Fruit fly (Drosophila melanogaster): ENCODE results near the gene CG13693.
A peak's percentile ranks its signal among the peaks of the same experiment; 100 is the strongest.

The CG13693 gene

DNA sequence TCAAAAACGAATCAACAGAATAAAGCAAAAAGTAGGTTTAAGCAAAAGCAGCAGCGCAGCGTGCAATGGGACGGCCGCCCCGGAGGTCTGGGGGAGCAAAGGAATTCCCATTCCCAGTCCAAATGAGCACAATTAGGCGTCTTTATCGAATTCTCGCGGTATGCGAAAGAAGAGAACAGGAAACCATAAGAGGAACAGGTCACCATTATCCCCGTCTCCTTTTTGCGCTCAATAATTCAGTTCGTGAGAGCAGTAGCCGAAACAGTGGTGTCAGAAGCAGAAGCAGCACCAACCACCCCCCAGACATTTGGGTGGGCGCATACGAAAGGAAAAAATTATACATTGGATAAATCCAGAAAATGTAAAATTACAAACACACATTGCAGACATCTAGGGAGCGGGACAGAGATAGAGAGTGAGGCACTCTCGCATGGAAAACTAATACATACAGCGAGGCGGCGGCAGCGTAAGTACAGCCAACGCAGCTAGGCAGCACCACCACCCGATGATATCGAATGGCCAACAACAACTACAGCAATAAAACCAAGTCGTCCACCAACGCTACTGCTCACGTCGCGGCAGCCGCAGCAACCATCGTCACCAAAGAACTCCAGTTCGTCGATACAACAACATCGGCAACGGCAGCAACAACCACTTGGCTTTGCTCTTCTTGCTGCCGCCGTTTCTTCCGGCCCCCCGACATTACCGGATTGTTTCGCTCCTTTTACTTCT is 8.3 kb upstream of the CG13693 start:
- no peak for TF ChIP-seq sage (GFP tag; optimal IDR thresholded peaks at IDR 0.05)
- no peak for TF ChIP-seq sv (GFP tag; optimal IDR thresholded peaks at IDR 0.05)
- no peak for TF ChIP-seq Mio (GFP tag; optimal IDR thresholded peaks at IDR 0.05)
- TF ChIP-seq psq (GFP tag; optimal IDR thresholded peaks at IDR 0.05): peak; percentile 17
- no peak for TF ChIP-seq Sp1 (GFP tag; optimal IDR thresholded peaks at IDR 0.05)

- no peak for TF ChIP-seq Hr78 (GFP tag; optimal IDR thresholded peaks at IDR 0.05)
- TF ChIP-seq usp (GFP tag; optimal IDR thresholded peaks at IDR 0.05): no peak
- TF ChIP-seq OdsH (GFP tag; optimal IDR thresholded peaks at IDR 0.05): peak; percentile 84
- TF ChIP-seq pan (optimal IDR thresholded peaks at IDR 0.05): no peak
- TF ChIP-seq Myc (optimal IDR thresholded peaks at IDR 0.05): peak; percentile 57
- peak; percentile 94 for TF ChIP-seq psq (GFP tag; optimal IDR thresholded peaks at IDR 0.05)
- peak; percentile 30 for TF ChIP-seq CG32264 (GFP tag; optimal IDR thresholded peaks at IDR 0.05)
- no peak for TF ChIP-seq dsf (GFP tag; optimal IDR thresholded peaks at IDR 0.05; ENCODE audit: borderline replicate concordance)
- no peak for TF ChIP-seq Vsx2 (GFP tag; optimal IDR thresholded peaks at IDR 0.05; ENCODE audit: partially characterized antibody)
- peak; percentile 53 for TF ChIP-seq Jra (GFP tag; optimal IDR thresholded peaks at IDR 0.05)
- peak in 1 of 2 experiments; percentile 92 for TF ChIP-seq foxo (GFP tag; optimal IDR thresholded peaks at IDR 0.05)
- peak; percentile 47 for TF ChIP-seq Hr83 (GFP tag; optimal IDR thresholded peaks at IDR 0.05; ENCODE audit: poor library complexity, severe bottlenecking)
- peak; percentile 87 for TF ChIP-seq ey (GFP tag; optimal IDR thresholded peaks at IDR 0.05)
- TF ChIP-seq Abd-B (GFP tag; optimal IDR thresholded peaks at IDR 0.05): no peak
- no peak for TF ChIP-seq dl (GFP tag; optimal IDR thresholded peaks at IDR 0.05; ENCODE audit: insufficient read depth in 1 of 2, partially characterized antibody in 2 of 2)
- TF ChIP-seq fru (GFP tag; optimal IDR thresholded peaks at IDR 0.05): peak; percentile 92
- TF ChIP-seq lola (GFP tag; optimal IDR thresholded peaks at IDR 0.05): no peak
- peak; percentile 87 for TF ChIP-seq br (GFP tag; optimal IDR thresholded peaks at IDR 0.05)
- peak; percentile 87 for TF ChIP-seq Sp1 (GFP tag; optimal IDR thresholded peaks at IDR 0.05)
- TF ChIP-seq jim (GFP tag; optimal IDR thresholded peaks at IDR 0.05): no peak
- peak; percentile 47 for TF ChIP-seq sv (GFP tag; optimal IDR thresholded peaks at IDR 0.05)
- TF ChIP-seq CG9705 (GFP tag; optimal IDR thresholded peaks at IDR 0.05): peak; percentile 71
- TF ChIP-seq Mio (GFP tag; optimal IDR thresholded peaks at IDR 0.05): no peak
- no peak for TF ChIP-seq CrebA (GFP tag; optimal IDR thresholded peaks at IDR 0.05; ENCODE audit: borderline replicate concordance)
- TF ChIP-seq dmrt93B (GFP tag; optimal IDR thresholded peaks at IDR 0.05): peak; percentile 58
- TF ChIP-seq rgr (GFP tag; optimal IDR thresholded peaks at IDR 0.05): peak; percentile 86
- no peak for TF ChIP-seq N (GFP tag; optimal IDR thresholded peaks at IDR 0.05)
- TF ChIP-seq brk (GFP tag; optimal IDR thresholded peaks at IDR 0.05): peak; percentile 62
- TF ChIP-seq woc (GFP tag; optimal IDR thresholded peaks at IDR 0.05): peak; percentile 96
- TF ChIP-seq h (GFP tag; optimal IDR thresholded peaks at IDR 0.05): peak; percentile 90
- peak; percentile 87 for TF ChIP-seq HLH106 (tag; optimal IDR thresholded peaks at IDR 0.05)
- TF ChIP-seq GATAd (GFP tag; optimal IDR thresholded peaks at IDR 0.05): no peak
- TF ChIP-seq Rel (GFP tag; optimal IDR thresholded peaks at IDR 0.05): no peak
- peak; percentile 88 for TF ChIP-seq Rel (tag; optimal IDR thresholded peaks at IDR 0.05)
- no peak for TF ChIP-seq Dfd (GFP tag; optimal IDR thresholded peaks at IDR 0.05)
- TF ChIP-seq tai (GFP tag; optimal IDR thresholded peaks at IDR 0.05): peak; percentile 52
- peak; percentile 34 for TF ChIP-seq Dif (GFP tag; optimal IDR thresholded peaks at IDR 0.05; ENCODE audit: partially characterized antibody)
- TF ChIP-seq sage (GFP tag; optimal IDR thresholded peaks at IDR 0.05): peak; percentile 73
- TF ChIP-seq Hnf4 (GFP tag; optimal IDR thresholded peaks at IDR 0.05): peak; percentile 79
Observed at dm6 chr2L:224599-225385, 7.5 kb upstream of the CG13693 start.

All from whole organism, wandering third instar larva.